Fruit fly (Drosophila melanogaster) whole organism, embryonic: ENCODE measurements around the gene CG15336.

Source experiments
- Aef1 ChIP-seq: fragments of 200-800 bp; sonication (Bioruptor generic); IDR thresholded peaks from 3 replicates; pipeline ENCODE4 v1.3.6; 2022; ENCODE audit warnings: missing biosample characterization, missing genetic modification characterization
- CG1024 ChIP-seq: fragments of 200-800 bp; sonication (Bioruptor generic); IDR thresholded peaks from 2 replicates; pipeline ENCODE4 v1.3.6; 2022; ENCODE audit warnings: missing biosample characterization, missing genetic modification characterization
- CG12155 ChIP-seq: fragments of 200-800 bp; sonication (Bioruptor generic); optimal IDR thresholded peaks from 3 replicates; lab custom pipeline; 2016; ENCODE audit warnings: missing biosample characterization, missing genetic modification characterization
- CG12236 ChIP-seq: fragments of 200-800 bp; sonication (Bioruptor generic); optimal IDR thresholded peaks from 2 replicates; lab custom pipeline; 2016; ENCODE audit warnings: missing biosample characterization, missing genetic modification characterization
- CG1647 ChIP-seq: fragments of 200-800 bp; sonication (Bioruptor generic); optimal IDR thresholded peaks from 3 replicates; lab custom pipeline; 2016; ENCODE audit warnings: missing biosample characterization, missing genetic modification characterization
- CG2116 ChIP-seq: fragments of 200-800 bp; sonication (Bioruptor generic); optimal IDR thresholded peaks from 3 replicates; lab custom pipeline; 2018; ENCODE audit warnings: missing biosample characterization, mild to moderate bottlenecking, missing genetic modification characterization
- CG2199 ChIP-seq: fragments of 200-800 bp; sonication (Bioruptor generic); IDR thresholded peaks from 3 replicates; pipeline ENCODE4 v1.3.6; 2022; ENCODE audit warnings: missing biosample characterization, missing genetic modification characterization
- CG2678 ChIP-seq: fragments of 200-800 bp; sonication (Bioruptor generic); optimal IDR thresholded peaks from 3 replicates; lab custom pipeline; 2019; ENCODE audit warnings: missing biosample characterization, mild to moderate bottlenecking, missing genetic modification characterization, moderate library complexity
- CG2712 ChIP-seq: fragments of 200-800 bp; optimal IDR thresholded peaks from 3 replicates; lab custom pipeline; 2019; ENCODE audit warnings: missing biosample characterization, mild to moderate bottlenecking, missing genetic modification characterization, moderate library complexity
- CG3838 ChIP-seq: fragments of 200-800 bp; sonication (Bioruptor generic); optimal IDR thresholded peaks from 3 replicates; lab custom pipeline; 2016; ENCODE audit warnings: missing biosample characterization, missing genetic modification characterization
- CG4360 ChIP-seq: fragments of 200-800 bp; sonication (Bioruptor generic); IDR thresholded peaks from 2 replicates; pipeline ENCODE4 v1.3.6; 2022; ENCODE audit warnings: missing biosample characterization, missing genetic modification characterization
- CG7839 ChIP-seq: fragments of 200-800 bp; sonication (Bioruptor generic); optimal IDR thresholded peaks from 3 replicates; lab custom pipeline; 2018; ENCODE audit warnings: missing biosample characterization, mild to moderate bottlenecking, missing genetic modification characterization, moderate library complexity
- CG9817 ChIP-seq: fragments of 200-800 bp; sonication (Bioruptor generic); optimal IDR thresholded peaks from 2 replicates; lab custom pipeline; 2018; ENCODE audit warnings: missing biosample characterization, mild to moderate bottlenecking, missing genetic modification characterization, moderate library complexity
- CHES-1-like ChIP-seq: fragments of 200-800 bp; sonication (Bioruptor generic); optimal IDR thresholded peaks from 2 replicates; lab custom pipeline; 2016; ENCODE audit warnings: missing biosample characterization, missing genetic modification characterization
- Dbx ChIP-seq: fragments of 200-800 bp; sonication (Bioruptor generic); IDR thresholded peaks from 3 replicates; pipeline ENCODE4 v1.3.6; 2022; ENCODE audit warnings: missing biosample characterization, missing genetic modification characterization
- Drgx ChIP-seq: fragments of 200-800 bp; sonication (Bioruptor generic); IDR thresholded peaks from 2 replicates; pipeline ENCODE4 v1.3.6; 2022; ENCODE audit warnings: missing biosample characterization, missing genetic modification characterization
- Fer1 ChIP-seq: fragments of 200-800 bp; sonication (Bioruptor generic); optimal IDR thresholded peaks from 2 replicates; lab custom pipeline; 2017; ENCODE audit warnings: missing biosample characterization, mild to moderate bottlenecking, missing genetic modification characterization
- H15 ChIP-seq: fragments of 200-800 bp; sonication (Bioruptor generic); IDR thresholded peaks from 3 replicates; pipeline ENCODE4 v1.3.6; 2022; ENCODE audit warnings: missing biosample characterization, missing genetic modification characterization
- HLH54F ChIP-seq: fragments of 200-800 bp; sonication (Bioruptor generic); optimal IDR thresholded peaks from 3 replicates; lab custom pipeline; 2016; ENCODE audit warnings: missing biosample characterization, missing genetic modification characterization
- Lim3 ChIP-seq: fragments of 200-800 bp; sonication (Bioruptor generic); IDR thresholded peaks from 2 replicates; pipeline ENCODE4 v1.3.6; 2022; ENCODE audit warnings: missing biosample characterization, missing genetic modification characterization
- MBD-R2 ChIP-seq: fragments of 200-800 bp; sonication (Bioruptor generic); IDR thresholded peaks from 2 replicates; pipeline ENCODE4 v1.3.6; 2022; ENCODE audit warnings: missing biosample characterization, missing genetic modification characterization
- MTF-1 ChIP-seq: fragments of 200-800 bp; sonication (Bioruptor generic); optimal IDR thresholded peaks from 2 replicates; lab custom pipeline; 2018; ENCODE audit warnings: missing biosample characterization, mild to moderate bottlenecking, missing genetic modification characterization, borderline replicate concordance
- Six4 ChIP-seq: fragments of 200-800 bp; sonication (Bioruptor generic); optimal IDR thresholded peaks from 2 replicates; lab custom pipeline; 2016; ENCODE audit warnings: missing biosample characterization, missing genetic modification characterization
- croc ChIP-seq: fragments of 200-800 bp; sonication (Bioruptor generic); conservative IDR thresholded peaks from 3 replicates; pipeline ENCODE4 v1.3.6; 2022; ENCODE audit warnings: missing biosample characterization, missing genetic modification characterization
- eve ChIP-seq, 2 experiments: fragments of >200 bp; optimal IDR thresholded peaks; 2 replicates each; lab custom pipeline; 2017; ENCODE audit warnings: missing biosample characterization in 2 of 2, missing genetic modification characterization in 2 of 2
- eyg ChIP-seq: fragments of 200-800 bp; sonication (Bioruptor generic); optimal IDR thresholded peaks from 3 replicates; lab custom pipeline; 2016; ENCODE audit warnings: missing biosample characterization, missing genetic modification characterization
- fu2 ChIP-seq: fragments of 200-800 bp; sonication (Bioruptor generic); optimal IDR thresholded peaks from 2 replicates; lab custom pipeline; 2016; ENCODE audit warnings: missing biosample characterization, missing genetic modification characterization
- gfzf ChIP-seq: fragments of 200-800 bp; sonication (Bioruptor generic); optimal IDR thresholded peaks from 2 replicates; lab custom pipeline; 2016; ENCODE audit warnings: missing biosample characterization, mild to moderate bottlenecking, missing genetic modification characterization, moderate library complexity
- grau ChIP-seq: fragments of 200-800 bp; optimal IDR thresholded peaks from 3 replicates; lab custom pipeline; 2019; ENCODE audit warnings: missing biosample characterization, mild to moderate bottlenecking, missing genetic modification characterization, moderate library complexity
- grn ChIP-seq: fragments of 200-800 bp; sonication (Bioruptor generic); optimal IDR thresholded peaks from 3 replicates; lab custom pipeline; 2017; ENCODE audit warnings: missing biosample characterization, missing genetic modification characterization
- gsb ChIP-seq: fragments of 200-800 bp; sonication (Bioruptor generic); IDR thresholded peaks from 2 replicates; pipeline ENCODE4 v1.3.6; 2022; ENCODE audit warnings: missing biosample characterization, missing genetic modification characterization
- hb ChIP-seq: fragments of 200-800 bp; sonication (Bioruptor generic); IDR thresholded peaks from 3 replicates; pipeline ENCODE4 v1.3.6; 2022; ENCODE audit warnings: missing biosample characterization, missing genetic modification characterization; ENCODE audit not compliant: partially characterized antibody
- her ChIP-seq: fragments of 200-800 bp; sonication (Bioruptor generic); optimal IDR thresholded peaks from 2 replicates; lab custom pipeline; 2016; ENCODE audit warnings: missing biosample characterization, missing genetic modification characterization
- hkb ChIP-seq, 2 experiments: fragments of 200-800 bp in 1 of 2; fragments of >200 bp in 1 of 2; sonication (Bioruptor generic) in 1 of 2; IDR thresholded peaks in 1 of 2; optimal IDR thresholded peaks in 1 of 2; 2 replicates each; pipeline versions ENCODE4 v1.3.6 to Lab custom; 2017 to 2022; ENCODE audit warnings: missing biosample characterization in 1 of 2, missing genetic modification characterization in 1 of 2
- ind ChIP-seq: fragments of 200-800 bp; sonication (Bioruptor generic); optimal IDR thresholded peaks from 3 replicates; lab custom pipeline; 2016; ENCODE audit warnings: missing biosample characterization, missing genetic modification characterization
- inv ChIP-seq: fragments of 200-800 bp; sonication (Bioruptor generic); IDR thresholded peaks from 2 replicates; pipeline ENCODE4 v1.3.6; 2022; ENCODE audit warnings: missing biosample characterization, missing genetic modification characterization; ENCODE audit not compliant: partially characterized antibody
- lmd ChIP-seq: fragments of 200-800 bp; sonication (Bioruptor generic); IDR thresholded peaks from 2 replicates; pipeline ENCODE4 v1.3.6; 2022; ENCODE audit warnings: missing biosample characterization, missing genetic modification characterization
- luna ChIP-seq: fragments of 200-800 bp; sonication (Bioruptor generic); optimal IDR thresholded peaks from 2 replicates; lab custom pipeline; 2016; ENCODE audit warnings: missing biosample characterization, missing genetic modification characterization
- odd ChIP-seq: fragments of 200-800 bp; sonication (Bioruptor generic); optimal IDR thresholded peaks from 2 replicates; lab custom pipeline; 2017; ENCODE audit warnings: missing biosample characterization, mild to moderate bottlenecking, missing genetic modification characterization
- pros ChIP-seq: fragments of 200-800 bp; sonication (Bioruptor generic); optimal IDR thresholded peaks from 3 replicates; lab custom pipeline; 2019; ENCODE audit warnings: missing biosample characterization, mild to moderate bottlenecking, missing genetic modification characterization, moderate library complexity
- row ChIP-seq: fragments of 200-800 bp; sonication (Bioruptor generic); IDR thresholded peaks from 3 replicates; pipeline ENCODE4 v1.3.6; 2022; ENCODE audit warnings: missing biosample characterization, missing genetic modification characterization
- scrt ChIP-seq: fragments of 200-800 bp; sonication (Bioruptor generic); optimal IDR thresholded peaks from 2 replicates; lab custom pipeline; 2018; ENCODE audit warnings: missing biosample characterization, mild to moderate bottlenecking, missing genetic modification characterization, moderate library complexity
- sens ChIP-seq: fragments of 200-800 bp; sonication (Bioruptor generic); peaks from one replicate; lab custom pipeline; 2016; ENCODE audit warnings: missing biosample characterization, missing genetic modification characterization
- sqz ChIP-seq: fragments of 200-800 bp; sonication (Bioruptor generic); optimal IDR thresholded peaks from 3 replicates; lab custom pipeline; 2018; ENCODE audit warnings: missing biosample characterization, mild to moderate bottlenecking, missing genetic modification characterization
- tgo ChIP-seq: fragments of 200-800 bp; sonication (Bioruptor generic); IDR thresholded peaks from 3 replicates; pipeline ENCODE4 v1.3.6; 2022; ENCODE audit warnings: missing biosample characterization, missing genetic modification characterization
- tin ChIP-seq: fragments of 200-800 bp; sonication (Bioruptor generic); optimal IDR thresholded peaks from 3 replicates; lab custom pipeline; 2016; ENCODE audit warnings: missing biosample characterization, missing genetic modification characterization
- tna ChIP-seq: fragments of 200-800 bp; sonication (Bioruptor generic); IDR thresholded peaks from 2 replicates; pipeline ENCODE4 v1.3.6; 2022; ENCODE audit warnings: missing biosample characterization, missing genetic modification characterization; ENCODE audit not compliant: partially characterized antibody
- vfl ChIP-seq: fragments of 200-800 bp; sonication (Bioruptor generic); optimal IDR thresholded peaks from 2 replicates; lab custom pipeline; 2016; ENCODE audit warnings: missing biosample characterization, missing genetic modification characterization
- zen ChIP-seq: fragments of 200-800 bp; sonication (Bioruptor generic); optimal IDR thresholded peaks from 3 replicates; lab custom pipeline; 2018; ENCODE audit warnings: missing biosample characterization, mild to moderate bottlenecking, missing genetic modification characterization, moderate library complexity

Gene CG15336

dm6 chrX:8114476-8115342 lies 33.0 kb upstream of the CG15336 start (continued):
- no peak for TF ChIP-seq hb
- peak; percentile 52 for TF ChIP-seq her (GFP tag; lab: Kevin White, UChicago)
- TF ChIP-seq odd = peak; percentile 66
- TF ChIP-seq scrt (GFP tag; lab: Kevin White, UChicago) = peak; percentile 11
- TF ChIP-seq Dbx = peak; percentile 55; the same call in 1 of the 3 replicates
- TF ChIP-seq CG12155 = peak; percentile 41
- peak; percentile 31; the same call in 1 of the 2 replicates for TF ChIP-seq CG4360 (GFP tag; lab: Robert Waterston, UW)
- TF ChIP-seq luna (GFP tag; lab: Kevin White, UChicago) = peak; percentile 4
- TF ChIP-seq vfl (GFP tag; lab: Kevin White, UChicago) = peak; percentile 64
- TF ChIP-seq tgo = peak; percentile 42; the same call in 2 of the 3 replicates
- TF ChIP-seq CG2116 (GFP tag; lab: Kevin White, UChicago) = peak; percentile 59
- TF ChIP-seq Drgx = peak; percentile 9; the same call in 1 of the 2 replicates
- TF ChIP-seq MTF-1 (GFP tag; lab: Kevin White, UChicago) = no peak
- no peak for TF ChIP-seq grn
- no peak for TF ChIP-seq CG1024 (GFP tag; lab: Robert Waterston, UW)
- no peak for TF ChIP-seq CG2199 (GFP tag; lab: Robert Waterston, UW)
- TF ChIP-seq croc = no peak
- peak; percentile 80 for TF ChIP-seq CG2678 (tag; lab: Kevin White, UChicago)
- peak; percentile 7 for TF ChIP-seq eyg (GFP tag; lab: Kevin White, UChicago)
- TF ChIP-seq row (GFP tag; lab: Robert Waterston, UW) = peak; percentile 76
- TF ChIP-seq CG7839 (tag; lab: Kevin White, UChicago) = peak; percentile 76
- TF ChIP-seq sqz (GFP tag; lab: Kevin White, UChicago) = no peak
- no peak for TF ChIP-seq CG1647 (GFP tag; lab: Kevin White, UChicago)
- peak; percentile 13 for TF ChIP-seq zen
- peak; percentile 67 for TF ChIP-seq lmd (GFP tag; lab: Robert Waterston, UW)
- peak; percentile 81 for TF ChIP-seq Fer1 (GFP tag; lab: Kevin White, UChicago)
- TF ChIP-seq gsb (GFP tag; lab: Robert Waterston, UW) = 0 out of 2 replicates have a peak, but pooled peaks have one; percentile 33
- no peak for TF ChIP-seq Six4 (GFP tag; lab: Kevin White, UChicago)
- TF ChIP-seq Lim3 (GFP tag; lab: Robert Waterston, UW) = no peak
- no peak for TF ChIP-seq pros (GFP tag; lab: Kevin White, UChicago)
- TF ChIP-seq fu2 (GFP tag; lab: Kevin White, UChicago) = peak; percentile 33
- TF ChIP-seq CG2712 = peak; percentile 56
- peak; percentile 45 for TF ChIP-seq ind (GFP tag; lab: Kevin White, UChicago)
- no peak; the same call in 1 of the 2 replicates for TF ChIP-seq MBD-R2
- TF ChIP-seq Aef1 (GFP tag; lab: Robert Waterston, UW) = peak; percentile 35; the same call in 1 of the 3 replicates
- no peak for TF ChIP-seq CG3838 (GFP tag; lab: Kevin White, UChicago)
- TF ChIP-seq CG9817 = peak; percentile 72
- TF ChIP-seq H15 (GFP tag; lab: Robert Waterston, UW) = no peak
- TF ChIP-seq eve (GFP tag; optimal IDR thresholded peaks at IDR 0.05; lab: Kevin White, UChicago) = no peak
- TF ChIP-seq tin (GFP tag; lab: Kevin White, UChicago) = peak; percentile 20
- TF ChIP-seq HLH54F (GFP tag; lab: Kevin White, UChicago) = peak; percentile 33
- TF ChIP-seq sens (GFP tag; lab: Kevin White, UChicago) = peak; percentile 67
- TF ChIP-seq hkb (optimal IDR thresholded peaks at IDR 0.05; lab: Kevin White, UChicago) = no peak
- peak; percentile 62; the same call in 1 of the 2 replicates for TF ChIP-seq hkb (GFP tag; IDR thresholded peaks at IDR 0.05; lab: Robert Waterston, UW)
- TF ChIP-seq grau = peak; percentile 79
- TF ChIP-seq CG12236 = no peak
- TF ChIP-seq CHES-1-like = peak; percentile 31
- no peak for TF ChIP-seq tna
- no peak for TF ChIP-seq inv
- TF ChIP-seq gfzf (GFP tag; lab: Kevin White, UChicago) = no peak
